Fruit fly (Drosophila melanogaster): ENCODE results near the gene Ptth.

Gene Ptth

DNA sequence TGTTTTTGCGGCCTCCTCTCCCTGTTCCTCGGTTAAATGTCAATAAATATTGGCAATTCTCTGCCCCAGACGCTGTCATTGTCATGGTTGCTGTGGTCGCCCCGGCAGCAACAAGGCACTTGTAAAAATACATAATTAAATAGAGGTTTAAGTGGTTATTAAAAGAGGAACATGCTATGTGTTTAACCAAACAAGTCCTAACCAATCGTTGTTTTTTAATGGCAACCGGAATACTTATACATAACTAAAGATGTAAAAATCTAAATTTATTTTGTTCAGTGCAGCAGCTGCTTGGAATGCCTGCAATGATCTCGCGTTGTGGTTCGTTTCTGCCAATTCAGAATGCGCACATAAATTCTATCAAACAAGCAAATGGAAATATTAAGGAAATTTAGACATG, 30.3 kb upstream of the Ptth start:
- TF ChIP-seq h (GFP tag; optimal IDR thresholded peaks at IDR 0.05) (peak; percentile 39), ey (GFP tag; optimal IDR thresholded peaks at IDR 0.05) (peak; percentile 19), fru (GFP tag; optimal IDR thresholded peaks at IDR 0.05) (peak; percentile 35), foxo (GFP tag; optimal IDR thresholded peaks at IDR 0.05) (peak in 1 of 2 experiments; percentile 9), rgr (GFP tag; optimal IDR thresholded peaks at IDR 0.05) (peak; percentile 6), woc (GFP tag; optimal IDR thresholded peaks at IDR 0.05) (peak; percentile 10), usp (GFP tag; optimal IDR thresholded peaks at IDR 0.05) (no peak), Rel (GFP tag; optimal IDR thresholded peaks at IDR 0.05) (no peak), Rel (tag; optimal IDR thresholded peaks at IDR 0.05) (no peak), br (GFP tag; optimal IDR thresholded peaks at IDR 0.05) (peak; percentile 7)

DNA sequence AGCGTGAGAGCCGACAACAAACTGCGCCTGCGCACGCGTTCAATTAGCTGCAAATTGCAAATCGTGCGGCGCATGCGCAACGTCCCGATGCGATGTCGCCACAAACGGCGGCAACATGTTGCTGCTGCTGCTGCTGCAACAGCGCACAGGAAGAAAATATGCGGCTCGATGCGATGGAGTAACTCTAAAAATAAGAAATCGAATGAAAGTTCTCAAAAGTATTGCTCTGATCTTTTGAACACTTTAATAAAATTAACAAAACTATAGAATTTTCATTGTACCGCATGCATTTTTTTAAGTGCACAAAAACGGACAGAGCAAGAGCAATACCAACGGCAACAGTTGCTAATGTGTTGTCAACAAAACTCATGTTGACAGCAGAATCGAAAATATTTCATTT, 29.5 kb upstream of the Ptth start:
- TF ChIP-seq ey (GFP tag; optimal IDR thresholded peaks at IDR 0.05) (peak; percentile 59), Myc (optimal IDR thresholded peaks at IDR 0.05) (no peak), usp (GFP tag; optimal IDR thresholded peaks at IDR 0.05) (no peak), sv (GFP tag; optimal IDR thresholded peaks at IDR 0.05) (no peak), br (GFP tag; optimal IDR thresholded peaks at IDR 0.05) (peak; percentile 74), dl (GFP tag; optimal IDR thresholded peaks at IDR 0.05; ENCODE audit: insufficient read depth in 1 of 2, partially characterized antibody in 2 of 2) (no peak), Dif (GFP tag; optimal IDR thresholded peaks at IDR 0.05; ENCODE audit: partially characterized antibody) (no peak), Hr78 (GFP tag; optimal IDR thresholded peaks at IDR 0.05) (no peak), foxo (GFP tag; optimal IDR thresholded peaks at IDR 0.05) (peak in 1 of 2 experiments; percentile 67), dmrt93B (GFP tag; optimal IDR thresholded peaks at IDR 0.05) (peak; percentile 64), Sp1 (GFP tag; optimal IDR thresholded peaks at IDR 0.05) (peak; percentile 79), Dfd (GFP tag; optimal IDR thresholded peaks at IDR 0.05) (no peak), CG9705 (GFP tag; optimal IDR thresholded peaks at IDR 0.05) (peak; percentile 57), woc (GFP tag; optimal IDR thresholded peaks at IDR 0.05) (peak; percentile 37), brk (GFP tag; optimal IDR thresholded peaks at IDR 0.05) (peak; percentile 42), h (GFP tag; optimal IDR thresholded peaks at IDR 0.05) (peak; percentile 70), tai (GFP tag; optimal IDR thresholded peaks at IDR 0.05) (peak; percentile 65), GATAd (GFP tag; optimal IDR thresholded peaks at IDR 0.05) (no peak), N (GFP tag; optimal IDR thresholded peaks at IDR 0.05) (no peak), Vsx2 (GFP tag; optimal IDR thresholded peaks at IDR 0.05; ENCODE audit: partially characterized antibody) (no peak), Mio (GFP tag; optimal IDR thresholded peaks at IDR 0.05) (no peak), dsf (GFP tag; optimal IDR thresholded peaks at IDR 0.05; ENCODE audit: borderline replicate concordance) (no peak), Abd-B (GFP tag; optimal IDR thresholded peaks at IDR 0.05) (no peak), Rel (GFP tag; optimal IDR thresholded peaks at IDR 0.05) (no peak), Rel (tag; optimal IDR thresholded peaks at IDR 0.05) (no peak), Jra (GFP tag; optimal IDR thresholded peaks at IDR 0.05) (peak; percentile 39), OdsH (GFP tag; optimal IDR thresholded peaks at IDR 0.05) (peak; percentile 79), lola (GFP tag; optimal IDR thresholded peaks at IDR 0.05) (no peak), jim (GFP tag; optimal IDR thresholded peaks at IDR 0.05) (no peak), fru (GFP tag; optimal IDR thresholded peaks at IDR 0.05) (peak; percentile 63), Hr83 (GFP tag; optimal IDR thresholded peaks at IDR 0.05; ENCODE audit: poor library complexity, severe bottlenecking) (no peak), CrebA (GFP tag; optimal IDR thresholded peaks at IDR 0.05; ENCODE audit: borderline replicate concordance) (no peak), psq (GFP tag; optimal IDR thresholded peaks at IDR 0.05) (peak; percentile 55), sage (GFP tag; optimal IDR thresholded peaks at IDR 0.05) (no peak), rgr (GFP tag; optimal IDR thresholded peaks at IDR 0.05) (peak; percentile 70), Hnf4 (GFP tag; optimal IDR thresholded peaks at IDR 0.05) (peak; percentile 69), HLH106 (tag; optimal IDR thresholded peaks at IDR 0.05) (peak; percentile 85), pan (optimal IDR thresholded peaks at IDR 0.05) (no peak), CG32264 (GFP tag; optimal IDR thresholded peaks at IDR 0.05) (peak; percentile 28)

DNA sequence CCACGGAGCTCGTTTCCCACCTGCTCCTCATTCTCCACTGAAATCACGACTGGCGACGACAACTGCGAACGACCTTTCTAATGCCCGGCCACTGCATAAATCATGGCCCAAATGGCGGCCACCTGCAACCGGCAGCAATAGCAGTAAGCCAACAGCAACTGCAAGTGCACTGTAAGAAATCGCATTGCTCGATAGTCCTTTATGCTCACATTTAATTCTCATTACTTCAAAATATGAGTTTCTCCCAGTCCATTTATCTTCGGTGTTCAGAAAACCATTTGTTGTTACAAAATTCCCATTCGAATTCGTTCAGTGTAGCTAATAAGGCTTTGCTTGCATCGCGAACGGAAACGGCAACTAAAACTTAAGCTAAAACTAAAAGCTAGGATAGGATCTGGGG, 27.4 kb upstream of the Ptth start:
- TF ChIP-seq rgr (GFP tag; optimal IDR thresholded peaks at IDR 0.05) (no peak), dsf (GFP tag; optimal IDR thresholded peaks at IDR 0.05; ENCODE audit: borderline replicate concordance) (no peak), usp (GFP tag; optimal IDR thresholded peaks at IDR 0.05) (no peak), woc (GFP tag; optimal IDR thresholded peaks at IDR 0.05) (no peak), fru (GFP tag; optimal IDR thresholded peaks at IDR 0.05) (no peak), Hr83 (GFP tag; optimal IDR thresholded peaks at IDR 0.05; ENCODE audit: poor library complexity, severe bottlenecking) (no peak), sage (GFP tag; optimal IDR thresholded peaks at IDR 0.05) (no peak), Jra (GFP tag; optimal IDR thresholded peaks at IDR 0.05) (no peak), Myc (optimal IDR thresholded peaks at IDR 0.05) (no peak), sv (GFP tag; optimal IDR thresholded peaks at IDR 0.05) (no peak), jim (GFP tag; optimal IDR thresholded peaks at IDR 0.05) (no peak), GATAd (GFP tag; optimal IDR thresholded peaks at IDR 0.05) (no peak)
